Worm (Caenorhabditis elegans) whole organism, L1 larva: ENCODE results near the gene col-87.
A peak's percentile ranks its signal among the peaks of the same experiment; 100 is the strongest.

Source experiments
- aly-2 ChIP-seq: fragments of 150-350 bp; optimal IDR thresholded peaks from 2 replicates; lab custom pipeline; 2014; ENCODE audit warnings: missing biosample characterization, missing genetic modification characterization
- elt-2 ChIP-seq: sonication (generic microtip); optimal IDR thresholded peaks from 2 replicates; lab custom pipeline; 2016; ENCODE audit warnings: missing genetic modification characterization, mild to moderate bottlenecking, inconsistent platforms, missing compliant biosample characterization, missing genetic modification reagents
- fos-1 ChIP-seq: fragments of 150-350 bp; optimal IDR thresholded peaks from 2 replicates; lab custom pipeline; 2014; ENCODE audit warnings: missing biosample characterization, missing genetic modification characterization
- lin-13 ChIP-seq: fragments of 150-350 bp; optimal IDR thresholded peaks from 2 replicates; lab custom pipeline; 2014; ENCODE audit warnings: missing biosample characterization, missing genetic modification reagents, missing genetic modification characterization
- lin-39 ChIP-seq: fragments of 150-350 bp; optimal IDR thresholded peaks from 2 replicates; lab custom pipeline; 2014; ENCODE audit warnings: missing biosample characterization, missing genetic modification reagents, missing genetic modification characterization
- nhr-237 ChIP-seq: fragments of 150-350 bp; optimal IDR thresholded peaks from 2 replicates; lab custom pipeline; 2014; ENCODE audit warnings: missing biosample characterization, missing genetic modification characterization
- nhr-28 ChIP-seq: fragments of 150-350 bp; optimal IDR thresholded peaks from 2 replicates; lab custom pipeline; 2014; ENCODE audit warnings: missing biosample characterization, missing genetic modification characterization
- nhr-47 ChIP-seq: sonication (generic microtip); optimal IDR thresholded peaks from 2 replicates; lab custom pipeline; 2016; ENCODE audit warnings: mild to moderate bottlenecking, missing genetic modification characterization, moderate library complexity, missing compliant biosample characterization
- nhr-77 ChIP-seq: fragments of 150-350 bp; optimal IDR thresholded peaks from 2 replicates; lab custom pipeline; 2014; ENCODE audit warnings: missing biosample characterization, missing genetic modification characterization
- nhr-90 ChIP-seq: sonication (generic microtip); optimal IDR thresholded peaks from 2 replicates; lab custom pipeline; 2016; ENCODE audit warnings: mild to moderate bottlenecking, missing genetic modification characterization, missing compliant biosample characterization; ENCODE audit not compliant: poor library complexity
- unc-130 ChIP-seq: fragments of 150-350 bp; optimal IDR thresholded peaks from 2 replicates; lab custom pipeline; 2017; ENCODE audit warnings: missing biosample characterization, missing genetic modification characterization, inconsistent platforms
- unc-62 ChIP-seq: fragments of 150-350 bp; optimal IDR thresholded peaks from 2 replicates; lab custom pipeline; 2014; ENCODE audit warnings: missing biosample characterization, missing genetic modification reagents, missing genetic modification characterization

ce11 chrII:14044199-14044598, 50.3 kb downstream of the col-87 start:
- TF ChIP-seq nhr-47 (tag; lab: Kevin White, UChicago) (peak; percentile 85), nhr-28 (tag; lab: Kevin White, UChicago) (no peak), unc-130 (tag; lab: Kevin White, UChicago) (peak; percentile 68), elt-2 (tag; lab: Kevin White, UChicago) (peak; percentile 71), unc-62 (GFP tag; lab: Kevin White, UChicago) (no peak), nhr-237 (no peak), aly-2 (tag; lab: Kevin White, UChicago) (no peak), lin-39 (tag; lab: Kevin White, UChicago) (no peak), nhr-90 (tag; lab: Kevin White, UChicago) (peak; percentile 52), fos-1 (peak; percentile 54), lin-13 (peak; percentile 12), nhr-77 (tag; lab: Kevin White, UChicago) (peak; percentile 92)
